Fruit fly (Drosophila melanogaster) whole organism, embryonic: Measurements from ENCODE around the gene Muc30E.

Experiments
- Bdp1 ChIP-seq: fragments of 200-800 bp; sonication (Bioruptor generic); optimal IDR thresholded peaks from 3 replicates; lab custom pipeline; 2016; ENCODE audit warnings: missing biosample characterization, missing genetic modification characterization
- CG12104 ChIP-seq: fragments of 200-800 bp; sonication (Bioruptor generic); optimal IDR thresholded peaks from 3 replicates; lab custom pipeline; 2016; ENCODE audit warnings: missing biosample characterization, missing genetic modification characterization
- CG34422 ChIP-seq: fragments of 200-800 bp; sonication (Bioruptor generic); IDR thresholded peaks from 3 replicates; pipeline ENCODE4 v1.3.6; 2022; ENCODE audit warnings: missing biosample characterization, missing genetic modification characterization
- CG42726 ChIP-seq: fragments of 200-800 bp; sonication (Bioruptor generic); IDR thresholded peaks from 2 replicates; pipeline ENCODE4 v1.3.6; 2022; ENCODE audit warnings: missing biosample characterization, missing genetic modification characterization; ENCODE audit not compliant: partially characterized antibody
- CG43689 ChIP-seq: fragments of 200-800 bp; sonication (Bioruptor generic); IDR thresholded peaks from 2 replicates; pipeline ENCODE4 v1.3.6; 2022; ENCODE audit warnings: missing biosample characterization, missing genetic modification characterization
- CrebB ChIP-seq: fragments of 200-800 bp; sonication (Bioruptor generic); optimal IDR thresholded peaks from 3 replicates; lab custom pipeline; 2018; ENCODE audit warnings: missing biosample characterization, mild to moderate bottlenecking, missing genetic modification characterization
- Doc2 ChIP-seq: fragments of 200-800 bp; sonication (Bioruptor generic); IDR thresholded peaks from 2 replicates; pipeline ENCODE4 v1.3.6; 2022; ENCODE audit warnings: missing biosample characterization, missing genetic modification characterization
- MTF-1 ChIP-seq: fragments of 200-800 bp; sonication (Bioruptor generic); optimal IDR thresholded peaks from 2 replicates; lab custom pipeline; 2018; ENCODE audit warnings: missing biosample characterization, mild to moderate bottlenecking, missing genetic modification characterization, borderline replicate concordance
- amos ChIP-seq: fragments of 200-800 bp; sonication (Bioruptor generic); IDR thresholded peaks from 2 replicates; pipeline ENCODE4 v1.3.6; 2022; ENCODE audit warnings: missing biosample characterization, missing genetic modification characterization; ENCODE audit not compliant: partially characterized antibody
- nerfin-1 ChIP-seq: fragments of 200-800 bp; sonication (Bioruptor generic); optimal IDR thresholded peaks from 3 replicates; lab custom pipeline; 2019; ENCODE audit warnings: missing biosample characterization, mild to moderate bottlenecking, missing genetic modification characterization, moderate library complexity
- nerfin-2 ChIP-seq: fragments of 200-800 bp; sonication (Bioruptor generic); IDR thresholded peaks from 2 replicates; pipeline ENCODE4 v1.3.6; 2022; ENCODE audit warnings: missing biosample characterization, missing genetic modification characterization; ENCODE audit not compliant: partially characterized antibody
- pzg ChIP-seq: fragments of 200-800 bp; sonication (Bioruptor generic); optimal IDR thresholded peaks from 3 replicates; lab custom pipeline; 2018; ENCODE audit warnings: missing biosample characterization, mild to moderate bottlenecking, missing genetic modification characterization, moderate library complexity
- sd ChIP-seq: fragments of 200-800 bp; sonication (Bioruptor generic); optimal IDR thresholded peaks from 3 replicates; lab custom pipeline; 2018; ENCODE audit warnings: missing biosample characterization, mild to moderate bottlenecking, missing genetic modification characterization, moderate library complexity
- sna ChIP-seq: fragments of 200-800 bp; sonication (Bioruptor generic); IDR thresholded peaks from 2 replicates; pipeline ENCODE4 v1.3.6; 2022; ENCODE audit warnings: missing biosample characterization, missing genetic modification characterization; ENCODE audit not compliant: partially characterized antibody

dm6 chr2L:9947738-9948519 lies 45.0 kb upstream of the Muc30E start:
- peak; percentile 21; the same call in 1 of the 3 replicates for TF ChIP-seq CG34422
- TF ChIP-seq CG12104 (GFP tag; lab: Kevin White, UChicago): no peak
- TF ChIP-seq amos (GFP tag; lab: Robert Waterston, UW): peak; percentile 19; the same call in 1 of the 2 replicates
- peak; percentile 88 for TF ChIP-seq sd
- TF ChIP-seq sna (GFP tag; lab: Robert Waterston, UW): no peak
- TF ChIP-seq CG42726 (GFP tag; lab: Robert Waterston, UW): no peak
- TF ChIP-seq Bdp1 (GFP tag; lab: Kevin White, UChicago): no peak
- TF ChIP-seq CG43689 (GFP tag; lab: Robert Waterston, UW): no peak
- TF ChIP-seq nerfin-1 (tag; lab: Kevin White, UChicago): no peak
- no peak for TF ChIP-seq CrebB
- TF ChIP-seq Doc2: no peak
- no peak for TF ChIP-seq nerfin-2 (GFP tag; lab: Robert Waterston, UW)
- TF ChIP-seq MTF-1: no peak
- TF ChIP-seq pzg (GFP tag; lab: Kevin White, UChicago): no peak
